Fruit fly (Drosophila melanogaster): ENCODE measurements around the gene sdt.

DNA sequence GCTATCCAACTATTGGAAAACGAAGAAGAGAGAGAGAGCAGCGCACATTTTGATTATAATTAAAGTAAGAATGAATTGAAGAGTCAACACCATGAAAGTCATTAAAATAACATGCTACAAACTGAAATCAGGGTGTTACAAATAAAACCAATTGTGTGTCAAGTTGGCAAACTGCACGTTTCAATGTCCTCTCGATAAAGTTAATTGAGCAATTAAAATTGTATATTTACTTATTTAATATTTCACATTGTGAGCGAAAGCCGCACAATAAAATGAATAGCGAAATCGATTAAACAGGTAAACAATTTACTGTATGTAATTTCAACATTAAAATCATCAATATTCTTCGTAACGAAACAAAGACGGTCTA, 17.8 kb downstream of the sdt start:
- peak; percentile 57 for TF ChIP-seq topi (GFP tag; optimal IDR thresholded peaks at IDR 0.05)
- TF ChIP-seq CG8632 (GFP tag; optimal IDR thresholded peaks at IDR 0.05): peak; percentile 8
- TF ChIP-seq ss (GFP tag; optimal IDR thresholded peaks at IDR 0.05): peak in 1 of 2 experiments; percentile 21
- TF ChIP-seq CG15336 (GFP tag; IDR thresholded peaks at IDR 0.05): no peak
